Fruit fly (Drosophila melanogaster) whole organism, embryonic: Measurements from ENCODE around the gene Spc105R.

Experiments
- ATbp ChIP-seq: fragments of 200-800 bp; sonication (Bioruptor generic); optimal IDR thresholded peaks from 2 replicates; lab custom pipeline; 2017; ENCODE audit warnings: missing biosample characterization, mild to moderate bottlenecking, missing genetic modification characterization, missing genetic modification reagents
- Antp ChIP-seq: fragments of 200-800 bp; sonication (Bioruptor generic); optimal IDR thresholded peaks from 3 replicates; lab custom pipeline; 2016; ENCODE audit warnings: missing biosample characterization, missing genetic modification characterization
- CG10431 ChIP-seq: fragments of 200-800 bp; sonication (Bioruptor generic); optimal IDR thresholded peaks from 3 replicates; lab custom pipeline; 2018; ENCODE audit warnings: missing biosample characterization, mild to moderate bottlenecking, missing genetic modification characterization
- CG12769 ChIP-seq: fragments of 200-800 bp; sonication (Bioruptor generic); optimal IDR thresholded peaks from 2 replicates; lab custom pipeline; 2019; ENCODE audit warnings: missing biosample characterization, mild to moderate bottlenecking, missing genetic modification characterization, moderate library complexity
- CG13296 ChIP-seq: fragments of 200-800 bp; sonication (Bioruptor generic); optimal IDR thresholded peaks from 3 replicates; lab custom pipeline; 2018; ENCODE audit warnings: missing biosample characterization, mild to moderate bottlenecking, missing genetic modification characterization
- CG15601 ChIP-seq: fragments of 200-800 bp; sonication (Bioruptor generic); optimal IDR thresholded peaks from 3 replicates; lab custom pipeline; 2019; ENCODE audit warnings: missing biosample characterization, mild to moderate bottlenecking, missing genetic modification characterization, moderate library complexity
- CG16863 ChIP-seq: fragments of 200-800 bp; sonication (Bioruptor generic); optimal IDR thresholded peaks from 3 replicates; lab custom pipeline; 2016; ENCODE audit warnings: missing biosample characterization, missing genetic modification characterization
- CG17802 ChIP-seq: fragments of 200-800 bp; sonication (Bioruptor generic); optimal IDR thresholded peaks from 2 replicates; lab custom pipeline; 2018; ENCODE audit warnings: missing biosample characterization, mild to moderate bottlenecking, missing genetic modification characterization, moderate library complexity
- CG31388 ChIP-seq: fragments of 200-800 bp; sonication (Bioruptor generic); optimal IDR thresholded peaks from 2 replicates; lab custom pipeline; 2016; ENCODE audit warnings: missing biosample characterization, missing genetic modification characterization
- CG34376 ChIP-seq: fragments of 200-800 bp; sonication (Bioruptor generic); optimal IDR thresholded peaks from 2 replicates; lab custom pipeline; 2018; ENCODE audit warnings: missing biosample characterization, mild to moderate bottlenecking, missing genetic modification characterization
- CG3847 ChIP-seq: fragments of 200-800 bp; sonication (Bioruptor generic); IDR thresholded peaks from 2 replicates; pipeline ENCODE4 v1.3.6; 2022; ENCODE audit warnings: missing biosample characterization, missing genetic modification characterization
- CG4360 ChIP-seq: fragments of 200-800 bp; sonication (Bioruptor generic); IDR thresholded peaks from 2 replicates; pipeline ENCODE4 v1.3.6; 2022; ENCODE audit warnings: missing biosample characterization, missing genetic modification characterization
- CG5180 ChIP-seq: fragments of 200-800 bp; sonication (Bioruptor generic); optimal IDR thresholded peaks from 3 replicates; lab custom pipeline; 2017; ENCODE audit warnings: missing biosample characterization, missing genetic modification characterization, mild to moderate bottlenecking, moderate library complexity, missing genetic modification reagents
- CG6813 ChIP-seq: fragments of 200-800 bp; sonication (Bioruptor generic); optimal IDR thresholded peaks from 2 replicates; lab custom pipeline; 2017; ENCODE audit warnings: missing biosample characterization, missing genetic modification characterization, mild to moderate bottlenecking, moderate library complexity, missing genetic modification reagents
- CG7839 ChIP-seq: fragments of 200-800 bp; sonication (Bioruptor generic); optimal IDR thresholded peaks from 3 replicates; lab custom pipeline; 2018; ENCODE audit warnings: missing biosample characterization, mild to moderate bottlenecking, missing genetic modification characterization, moderate library complexity
- CG7963 ChIP-seq: fragments of 200-800 bp; sonication (Bioruptor generic); IDR thresholded peaks from 3 replicates; pipeline ENCODE4 v1.3.6; 2022; ENCODE audit warnings: missing biosample characterization, missing genetic modification characterization; ENCODE audit not compliant: partially characterized antibody
- CG8281 ChIP-seq: fragments of 200-800 bp; sonication (Bioruptor generic); optimal IDR thresholded peaks from 2 replicates; lab custom pipeline; 2018; ENCODE audit warnings: missing biosample characterization, mild to moderate bottlenecking, missing genetic modification characterization, moderate library complexity
- Ets97D ChIP-seq: fragments of 200-800 bp; sonication (Bioruptor generic); optimal IDR thresholded peaks from 3 replicates; lab custom pipeline; 2016; ENCODE audit warnings: missing biosample characterization, missing genetic modification characterization
- H2.0 ChIP-seq: fragments of 200-800 bp; sonication (Bioruptor generic); IDR thresholded peaks from 2 replicates; pipeline ENCODE4 v1.3.6; 2022; ENCODE audit warnings: missing biosample characterization, missing genetic modification characterization
- HLH4C ChIP-seq: fragments of 200-800 bp; sonication (Bioruptor generic); IDR thresholded peaks from 3 replicates; pipeline ENCODE4 v1.3.6; 2022; ENCODE audit warnings: missing biosample characterization, missing genetic modification characterization; ENCODE audit not compliant: partially characterized antibody
- Lim3 ChIP-seq: fragments of 200-800 bp; sonication (Bioruptor generic); IDR thresholded peaks from 2 replicates; pipeline ENCODE4 v1.3.6; 2022; ENCODE audit warnings: missing biosample characterization, missing genetic modification characterization
- Meics ChIP-seq: fragments of 200-800 bp; sonication (Bioruptor generic); optimal IDR thresholded peaks from 2 replicates; lab custom pipeline; 2017; ENCODE audit warnings: missing biosample characterization, mild to moderate bottlenecking, missing genetic modification characterization
- Mes4 ChIP-seq: fragments of 200-800 bp; sonication (Bioruptor generic); optimal IDR thresholded peaks from 2 replicates; lab custom pipeline; 2016; ENCODE audit warnings: missing biosample characterization, missing genetic modification characterization
- ara ChIP-seq: fragments of 200-800 bp; sonication (Bioruptor generic); IDR thresholded peaks from 2 replicates; pipeline ENCODE4 v1.3.6; 2022; ENCODE audit warnings: missing biosample characterization, missing genetic modification characterization
- bab2 ChIP-seq: fragments of 200-800 bp; sonication (Bioruptor generic); optimal IDR thresholded peaks from 2 replicates; lab custom pipeline; 2016; ENCODE audit warnings: missing biosample characterization, missing genetic modification characterization
- bigmax ChIP-seq: fragments of 200-800 bp; sonication (Bioruptor generic); optimal IDR thresholded peaks from 2 replicates; lab custom pipeline; 2018; ENCODE audit warnings: missing biosample characterization, mild to moderate bottlenecking, missing genetic modification characterization
- btn ChIP-seq: fragments of 200-800 bp; sonication (Bioruptor generic); optimal IDR thresholded peaks from 2 replicates; lab custom pipeline; 2016; ENCODE audit warnings: missing biosample characterization, missing genetic modification characterization
- corto ChIP-seq: fragments of 200-800 bp; sonication (Bioruptor generic); optimal IDR thresholded peaks from 2 replicates; lab custom pipeline; 2016; ENCODE audit warnings: missing biosample characterization, mild to moderate bottlenecking, missing genetic modification characterization, moderate library complexity
- dysf ChIP-seq: fragments of 200-800 bp; sonication (Bioruptor generic); IDR thresholded peaks from 3 replicates; pipeline ENCODE4 v1.3.6; 2022; ENCODE audit warnings: missing biosample characterization, missing genetic modification characterization
- en ChIP-seq: fragments of 200-800 bp; sonication (Bioruptor generic); optimal IDR thresholded peaks from 2 replicates; lab custom pipeline; 2016; ENCODE audit warnings: missing biosample characterization, missing genetic modification characterization
- ewg ChIP-seq: fragments of 200-800 bp; sonication (Bioruptor generic); optimal IDR thresholded peaks from 3 replicates; lab custom pipeline; 2017; ENCODE audit warnings: mild to moderate bottlenecking, missing biosample characterization, missing genetic modification reagents, missing genetic modification characterization
- gt ChIP-seq: fragments of 200-800 bp; sonication (Bioruptor generic); IDR thresholded peaks from 2 replicates; pipeline ENCODE4 v1.3.6; 2022; ENCODE audit warnings: missing biosample characterization, missing genetic modification characterization
- hb ChIP-seq: fragments of 200-800 bp; sonication (Bioruptor generic); IDR thresholded peaks from 3 replicates; pipeline ENCODE4 v1.3.6; 2022; ENCODE audit warnings: missing biosample characterization, missing genetic modification characterization; ENCODE audit not compliant: partially characterized antibody
- her ChIP-seq: fragments of 200-800 bp; sonication (Bioruptor generic); optimal IDR thresholded peaks from 2 replicates; lab custom pipeline; 2016; ENCODE audit warnings: missing biosample characterization, missing genetic modification characterization
- hkb ChIP-seq, 2 experiments: fragments of 200-800 bp in 1 of 2; fragments of >200 bp in 1 of 2; sonication (Bioruptor generic) in 1 of 2; IDR thresholded peaks in 1 of 2; optimal IDR thresholded peaks in 1 of 2; 2 replicates each; pipeline versions ENCODE4 v1.3.6 to Lab custom; 2017 to 2022; ENCODE audit warnings: missing biosample characterization in 1 of 2, missing genetic modification characterization in 1 of 2
- lilli ChIP-seq: fragments of 200-800 bp; sonication (Bioruptor generic); optimal IDR thresholded peaks from 3 replicates; lab custom pipeline; 2016; ENCODE audit warnings: missing biosample characterization, missing genetic modification characterization
- luna ChIP-seq: fragments of 200-800 bp; sonication (Bioruptor generic); optimal IDR thresholded peaks from 2 replicates; lab custom pipeline; 2016; ENCODE audit warnings: missing biosample characterization, missing genetic modification characterization
- maf-S ChIP-seq: fragments of 200-800 bp; sonication (Bioruptor generic); optimal IDR thresholded peaks from 2 replicates; lab custom pipeline; 2016; ENCODE audit warnings: missing biosample characterization, missing genetic modification characterization
- nerfin-1 ChIP-seq: fragments of 200-800 bp; sonication (Bioruptor generic); optimal IDR thresholded peaks from 3 replicates; lab custom pipeline; 2019; ENCODE audit warnings: missing biosample characterization, mild to moderate bottlenecking, missing genetic modification characterization, moderate library complexity
- p53 ChIP-seq: fragments of 200-800 bp; sonication (Bioruptor generic); optimal IDR thresholded peaks from 2 replicates; lab custom pipeline; 2016; ENCODE audit warnings: missing biosample characterization, missing genetic modification characterization
- pan ChIP-seq, 4 experiments: fragments of >200 bp in 3 of 4; fragments of 200-800 bp in 1 of 4; sonication (Bioruptor generic) in 1 of 4; optimal IDR thresholded peaks in 3 of 4; IDR thresholded peaks in 1 of 4; 2 replicates each; pipeline versions ENCODE4 v1.3.6 to Lab custom; 2017 to 2022; ENCODE audit warnings: missing biosample characterization in 2 of 4, missing genetic modification characterization in 2 of 4, mixed read lengths in 1 of 4
- pita ChIP-seq: fragments of 200-800 bp; sonication (Bioruptor generic); optimal IDR thresholded peaks from 2 replicates; lab custom pipeline; 2017; ENCODE audit warnings: missing biosample characterization, mild to moderate bottlenecking, missing genetic modification characterization
- sima ChIP-seq: fragments of 200-800 bp; sonication (Bioruptor generic); optimal IDR thresholded peaks from 2 replicates; lab custom pipeline; 2016; ENCODE audit warnings: missing biosample characterization, missing genetic modification characterization
- tio ChIP-seq: fragments of 200-800 bp; sonication (Bioruptor generic); optimal IDR thresholded peaks from 2 replicates; lab custom pipeline; 2017; ENCODE audit warnings: missing biosample characterization, missing genetic modification characterization, inconsistent platforms
- tll ChIP-seq, 2 experiments: fragments of 200-800 bp in 1 of 2; fragments of >200 bp in 1 of 2; sonication (Bioruptor generic) in 1 of 2; optimal IDR thresholded peaks; 2 replicates each; lab custom pipeline; 2017 to 2019; ENCODE audit warnings: missing biosample characterization in 2 of 2, missing genetic modification characterization in 2 of 2, mild to moderate bottlenecking in 1 of 2, moderate library complexity in 1 of 2
- ttk ChIP-seq: fragments of 200-800 bp; sonication (Bioruptor generic); IDR thresholded peaks from 2 replicates; pipeline ENCODE4 v2.1.2; 2022; ENCODE audit warnings: missing biosample characterization, missing genetic modification characterization
- twi ChIP-seq: fragments of 200-800 bp; optimal IDR thresholded peaks from 2 replicates; lab custom pipeline; 2019; ENCODE audit warnings: missing biosample characterization, mild to moderate bottlenecking, missing genetic modification characterization, moderate library complexity

The Spc105R gene

DNA sequence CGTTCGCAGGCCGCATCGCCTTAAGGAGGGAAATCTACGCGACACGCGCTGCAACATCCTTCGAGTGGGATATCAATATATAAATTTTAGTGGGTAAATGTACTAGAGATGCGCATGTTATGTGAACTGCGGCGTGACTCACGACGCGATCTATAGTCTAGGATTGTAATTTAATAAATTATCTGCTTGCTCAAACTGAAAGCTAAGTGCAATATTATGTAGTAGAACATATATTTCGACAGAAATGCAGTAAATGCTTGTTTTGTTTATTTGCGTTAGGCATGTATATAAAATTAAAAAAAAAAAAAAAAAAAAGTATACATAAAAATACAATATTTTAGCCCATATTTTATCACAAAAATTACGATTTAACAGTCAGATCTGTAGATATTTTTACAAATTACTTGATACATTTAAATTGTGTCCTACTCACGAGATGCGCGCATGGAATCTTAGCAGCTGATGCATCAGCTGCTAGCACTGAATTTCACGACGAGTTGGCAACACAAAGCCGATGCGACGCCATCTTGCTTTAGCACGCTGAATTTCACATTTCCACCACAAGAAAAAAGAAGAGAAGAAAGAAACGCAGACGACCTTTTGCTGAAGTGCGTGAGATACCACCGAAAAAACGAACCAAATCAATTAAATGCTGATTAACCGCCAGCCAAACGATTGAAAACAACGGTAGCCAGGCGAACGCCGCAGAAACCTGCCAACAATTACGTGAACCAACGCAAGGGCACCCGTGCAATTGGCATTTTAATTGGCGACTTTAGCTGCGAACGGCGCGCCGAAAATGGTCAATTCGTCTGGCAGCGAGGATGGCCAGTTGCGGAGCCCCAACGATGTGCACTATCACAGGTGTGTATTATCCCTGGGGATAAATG lies 29.0 kb upstream of the Spc105R start, which contains the start of the genes CG4042 and Pitslre (continued):
- TF ChIP-seq corto (GFP tag; lab: Kevin White, UChicago) (peak; percentile 20), CG10431 (GFP tag; lab: Kevin White, UChicago) (peak; percentile 7), pita (GFP tag; lab: Kevin White, UChicago) (no peak), H2.0 (GFP tag; lab: Robert Waterston, UW) (no peak), CG6813 (GFP tag; lab: Kevin White, UChicago) (no peak), CG3847 (GFP tag; lab: Robert Waterston, UW) (peak; percentile 33), Antp (GFP tag; lab: Kevin White, UChicago) (no peak), en (GFP tag; lab: Kevin White, UChicago) (no peak), CG8281 (no peak), CG7839 (tag; lab: Kevin White, UChicago) (peak; percentile 30), twi (tag; lab: Kevin White, UChicago) (no peak), bab2 (no peak), CG17802 (tag; lab: Kevin White, UChicago) (no peak), ttk (GFP tag; lab: Robert Waterston, UW) (no peak), CG34376 (GFP tag; lab: Kevin White, UChicago) (no peak), CG13296 (GFP tag; lab: Kevin White, UChicago) (peak; percentile 47), ewg (GFP tag; lab: Kevin White, UChicago) (peak; percentile 40), luna (GFP tag; lab: Kevin White, UChicago) (no peak), Ets97D (GFP tag; lab: Kevin White, UChicago) (peak; percentile 48), CG4360 (no peak), hb (GFP tag; lab: Robert Waterston, UW) (peak; percentile 54; the same call in 1 of the 3 replicates), CG15601 (tag; lab: Kevin White, UChicago) (no peak), CG31388 (no peak), Meics (peak; percentile 55), ara (GFP tag; lab: Robert Waterston, UW) (no peak), gt (GFP tag; lab: Robert Waterston, UW) (no peak), p53 (no peak), btn (GFP tag; lab: Kevin White, UChicago) (no peak), hkb (optimal IDR thresholded peaks at IDR 0.05; lab: Kevin White, UChicago) (no peak), hkb (GFP tag; IDR thresholded peaks at IDR 0.05; lab: Robert Waterston, UW) (peak; percentile 16; the same call in 1 of the 2 replicates), CG16863 (GFP tag; lab: Kevin White, UChicago) (no peak), her (GFP tag; lab: Kevin White, UChicago) (no peak), pan (optimal IDR thresholded peaks at IDR 0.05; lab: Kevin White, UChicago) (no peak), pan (GFP tag; optimal IDR thresholded peaks at IDR 0.05 in 1 of 2, IDR thresholded peaks at IDR 0.05 in 1 of 2) (no peak), tio (peak; percentile 58), CG7963 (0 out of 3 replicates have a peak, but pooled peaks have one; percentile 8), bigmax (GFP tag; lab: Kevin White, UChicago) (no peak), dysf (peak; percentile 36; the same call in 1 of the 3 replicates), sima (GFP tag; lab: Kevin White, UChicago) (no peak), tll (GFP tag; optimal IDR thresholded peaks at IDR 0.05; lab: Kevin White, UChicago) (no peak), nerfin-1 (tag; lab: Kevin White, UChicago) (no peak), Lim3 (GFP tag; lab: Robert Waterston, UW) (no peak), HLH4C (peak; percentile 57; the same call in 2 of the 3 replicates), lilli (GFP tag; lab: Kevin White, UChicago) (peak; percentile 57), CG12769 (tag; lab: Kevin White, UChicago) (no peak), Mes4 (GFP tag; lab: Kevin White, UChicago) (no peak), ATbp (GFP tag; lab: Kevin White, UChicago) (no peak), maf-S (GFP tag; lab: Kevin White, UChicago) (no peak), CG5180 (GFP tag; lab: Kevin White, UChicago) (peak; percentile 10)
